Worm (Caenorhabditis elegans) whole organism, L4 larva: ENCODE measurements around the gene best-2.
A peak's percentile ranks its signal among the peaks of the same experiment; 100 is the strongest.

Source experiments
- F37D6.2 ChIP-seq: sonication (generic microtip); optimal IDR thresholded peaks from 2 replicates; lab custom pipeline; 2016; ENCODE audit warnings: mild to moderate bottlenecking, missing genetic modification characterization, missing compliant biosample characterization
- Y5F2A.4 ChIP-seq: fragments of 200-800 bp; sonication (Bioruptor generic); optimal IDR thresholded peaks from 2 replicates; lab custom pipeline; 2018; ENCODE audit warnings: mild to moderate bottlenecking, missing genetic modification characterization, missing compliant biosample characterization
- ama-1 ChIP-seq: fragments of 150-350 bp; optimal IDR thresholded peaks from 2 replicates; lab custom pipeline; 2014; ENCODE audit warnings: inconsistent platforms, mixed read lengths
- lin-39 ChIP-seq: fragments of 150-350 bp; optimal IDR thresholded peaks from 2 replicates; lab custom pipeline; 2014; ENCODE audit warnings: missing biosample characterization, missing genetic modification reagents, missing genetic modification characterization
- lsy-2 ChIP-seq, 2 experiments: fragments of 150-350 bp in 1 of 2; sonication (generic microtip) in 1 of 2; optimal IDR thresholded peaks; 2 replicates each; lab custom pipeline; 2014 to 2017; ENCODE audit warnings: missing biosample characterization in 2 of 2, missing genetic modification characterization in 2 of 2
- mdl-1 ChIP-seq, 2 experiments: fragments of 150-350 bp in 1 of 2; sonication (generic microtip) in 1 of 2; optimal IDR thresholded peaks; 2 replicates each; lab custom pipeline; 2014 to 2017; ENCODE audit warnings: missing biosample characterization in 2 of 2, missing genetic modification characterization in 2 of 2
- skn-1 ChIP-seq: fragments of 150-350 bp; optimal IDR thresholded peaks from 2 replicates; lab custom pipeline; 2014; ENCODE audit warnings: missing biosample characterization, missing genetic modification characterization
- unc-62 ChIP-seq, 3 experiments: fragments of 150-350 bp in 1 of 3; sonication (generic microtip); optimal IDR thresholded peaks in 2 of 3; peaks in 1 of 3; 1 replicate in 1 of 3; 2 replicates in 2 of 3; lab custom pipeline; 2014 to 2017; ENCODE audit warnings: missing biosample characterization in 3 of 3, missing genetic modification characterization in 3 of 3, missing genetic modification reagents in 3 of 3, missing genotype in 1 of 3

DNA sequence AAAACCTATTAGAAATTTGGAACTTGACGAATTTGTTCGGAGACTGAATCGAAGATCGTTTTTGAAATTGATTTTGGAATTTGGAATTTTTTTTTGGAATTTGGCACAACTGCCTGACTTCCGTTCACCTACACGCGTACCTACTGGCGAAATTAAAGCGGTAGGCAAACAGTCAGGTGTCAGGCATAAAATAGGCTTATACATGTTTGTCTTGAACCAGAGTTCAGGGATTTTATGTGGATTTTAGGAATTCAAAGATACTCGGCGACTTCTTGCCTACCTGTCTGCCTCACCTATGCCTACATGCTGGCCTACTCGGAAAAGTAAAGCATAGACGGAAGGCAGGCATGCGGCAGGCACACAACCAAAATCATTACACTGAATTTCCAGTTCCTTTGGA lies 34.5 kb downstream of the best-2 start:
- no peak for TF ChIP-seq ama-1 (lab: Kevin White, UChicago)
- no peak for TF ChIP-seq mdl-1 (tag; optimal IDR thresholded peaks at IDR 0.05; lab: Kevin White, UChicago)
- no peak for TF ChIP-seq F37D6.2
- TF ChIP-seq Y5F2A.4 (GFP tag; lab: Kevin White, UChicago) = no peak
- no peak for TF ChIP-seq skn-1 (tag; lab: Kevin White, UChicago)
- TF ChIP-seq lin-39 (tag; lab: Kevin White, UChicago) = no peak
- peak in 1 of 2 experiments; percentile 96 for TF ChIP-seq unc-62 (GFP tag; optimal IDR thresholded peaks at IDR 0.05 in 1 of 2; lab: Kevin White, UChicago)
- no peak for TF ChIP-seq unc-62 (tag; optimal IDR thresholded peaks at IDR 0.05; lab: Kevin White, UChicago)
- TF ChIP-seq lsy-2 (tag; optimal IDR thresholded peaks at IDR 0.05; lab: Kevin White, UChicago) = no peak
